Worm (Caenorhabditis elegans) whole organism, late embryonic: Measurements from ENCODE around the gene hosl-1.

Experiments used
- che-1 ChIP-seq: sonication (generic microtip); optimal IDR thresholded peaks from 2 replicates; lab custom pipeline; 2016; ENCODE audit warnings: mild to moderate bottlenecking, missing genetic modification characterization, missing compliant biosample characterization
- lin-11 ChIP-seq: fragments of 200-800 bp; sonication (Bioruptor generic); optimal IDR thresholded peaks from 2 replicates; lab custom pipeline; 2018; ENCODE audit warnings: mild to moderate bottlenecking, missing genetic modification characterization, missing compliant biosample characterization
- rnt-1 ChIP-seq: sonication (generic microtip); optimal IDR thresholded peaks from 2 replicates; lab custom pipeline; 2016; ENCODE audit warnings: missing genetic modification characterization, missing compliant biosample characterization
- sox-4 ChIP-seq: sonication (generic microtip); optimal IDR thresholded peaks from 2 replicates; lab custom pipeline; 2017; ENCODE audit warnings: mild to moderate bottlenecking, missing genetic modification characterization, inconsistent platforms, missing compliant biosample characterization
- tbx-2 ChIP-seq: sonication (generic microtip); optimal IDR thresholded peaks from 2 replicates; lab custom pipeline; 2016; ENCODE audit warnings: missing genetic modification characterization, missing compliant biosample characterization
- unc-3 ChIP-seq, 2 experiments: fragments of 200-800 bp in 1 of 2; sonication (Bioruptor generic) in 1 of 2; sonication (generic microtip) in 1 of 2; conservative IDR thresholded peaks in 1 of 2; optimal IDR thresholded peaks in 1 of 2; 2 replicates each; pipeline versions ENCODE4 v1.3.6 to Lab custom; 2016 to 2022; ENCODE audit warnings: missing compliant biosample characterization in 2 of 2, missing genetic modification characterization in 2 of 2, missing genetic modification reagents in 1 of 2

DNA sequence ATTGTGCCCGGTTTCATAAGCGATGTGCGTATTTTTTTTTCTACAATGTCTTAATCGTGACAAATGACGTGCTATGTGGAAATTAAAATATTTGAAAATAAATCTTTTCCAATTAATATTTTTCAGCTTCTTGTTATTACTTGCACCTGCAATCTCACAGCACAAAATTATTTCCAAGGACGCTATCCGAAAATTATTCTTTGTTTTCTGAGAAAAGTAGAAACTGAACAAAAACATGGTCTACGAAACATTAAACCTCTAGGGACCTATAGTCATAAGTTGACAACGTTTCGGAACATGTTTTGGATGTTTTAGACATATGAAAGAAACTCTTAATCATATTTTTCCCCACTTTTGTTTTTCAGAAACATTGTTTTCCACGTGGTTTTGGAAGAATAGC, 8.6 kb upstream of the hosl-1 start:
- TF ChIP-seq unc-3 (GFP tag; conservative IDR thresholded peaks at IDR 0.05; lab: Robert Waterston, UW) (no peak), unc-3 (tag; optimal IDR thresholded peaks at IDR 0.05; lab: Kevin White, UChicago) (no peak), che-1 (no peak), tbx-2 (tag; lab: Kevin White, UChicago) (no peak), sox-4 (tag; lab: Kevin White, UChicago) (no peak), rnt-1 (tag; lab: Kevin White, UChicago) (no peak), lin-11 (no peak)
